Fruit fly (Drosophila melanogaster) whole organism, embryonic: ENCODE measurements around the gene CG13409.

Experiments used
- Ada2b ChIP-seq: fragments of 200-800 bp; sonication (Bioruptor generic); IDR thresholded peaks from 2 replicates; pipeline ENCODE4 v1.3.6; 2022; ENCODE audit warnings: missing biosample characterization, missing genetic modification characterization
- CG11504 ChIP-seq: fragments of 200-800 bp; sonication (Bioruptor generic); optimal IDR thresholded peaks from 3 replicates; lab custom pipeline; 2019; ENCODE audit warnings: missing biosample characterization, mild to moderate bottlenecking, missing genetic modification characterization, moderate library complexity
- CG11695 ChIP-seq: fragments of 200-800 bp; sonication (Bioruptor generic); IDR thresholded peaks from 3 replicates; pipeline ENCODE4 v1.3.6; 2022; ENCODE audit warnings: missing biosample characterization, missing genetic modification characterization
- CG13296 ChIP-seq: fragments of 200-800 bp; sonication (Bioruptor generic); optimal IDR thresholded peaks from 3 replicates; lab custom pipeline; 2018; ENCODE audit warnings: missing biosample characterization, mild to moderate bottlenecking, missing genetic modification characterization
- CG13775 ChIP-seq: fragments of 200-800 bp; sonication (Bioruptor generic); optimal IDR thresholded peaks from 3 replicates; lab custom pipeline; 2017; ENCODE audit warnings: missing biosample characterization, mild to moderate bottlenecking, missing genetic modification characterization
- CG1529 ChIP-seq: fragments of 200-800 bp; sonication (Bioruptor generic); optimal IDR thresholded peaks from 3 replicates; lab custom pipeline; 2018; ENCODE audit warnings: missing biosample characterization, missing genetic modification characterization
- CG15479 ChIP-seq: fragments of 200-800 bp; sonication (Bioruptor generic); optimal IDR thresholded peaks from 3 replicates; lab custom pipeline; 2019; ENCODE audit warnings: missing biosample characterization, mild to moderate bottlenecking, missing genetic modification characterization, moderate library complexity
- CG17186 ChIP-seq: fragments of 200-800 bp; sonication (Bioruptor generic); optimal IDR thresholded peaks from 3 replicates; lab custom pipeline; 2017; ENCODE audit warnings: missing biosample characterization, missing genetic modification reagents, missing genetic modification characterization
- CG17568 ChIP-seq: fragments of 200-800 bp; sonication (Bioruptor generic); optimal IDR thresholded peaks from 2 replicates; lab custom pipeline; 2018; ENCODE audit warnings: missing biosample characterization, mild to moderate bottlenecking, missing genetic modification characterization, moderate library complexity
- CG18764 ChIP-seq: fragments of 200-800 bp; sonication (Bioruptor generic); optimal IDR thresholded peaks from 3 replicates; lab custom pipeline; 2016; ENCODE audit warnings: missing biosample characterization, missing genetic modification characterization
- CG3838 ChIP-seq: fragments of 200-800 bp; sonication (Bioruptor generic); optimal IDR thresholded peaks from 3 replicates; lab custom pipeline; 2016; ENCODE audit warnings: missing biosample characterization, missing genetic modification characterization
- CG7357 ChIP-seq: fragments of 200-800 bp; sonication (Bioruptor generic); IDR thresholded peaks from 3 replicates; pipeline ENCODE4 v1.3.6; 2022; ENCODE audit warnings: missing biosample characterization, missing genetic modification characterization
- CG7372 ChIP-seq: fragments of 200-800 bp; sonication (Bioruptor generic); IDR thresholded peaks from 2 replicates; pipeline ENCODE4 v1.3.6; 2022; ENCODE audit warnings: missing biosample characterization, missing genetic modification characterization
- CG7745 ChIP-seq: fragments of 200-800 bp; sonication (Bioruptor generic); optimal IDR thresholded peaks from 2 replicates; lab custom pipeline; 2018; ENCODE audit warnings: missing biosample characterization, mild to moderate bottlenecking, missing genetic modification characterization, moderate library complexity
- CG8765 ChIP-seq: fragments of 200-800 bp; sonication (Bioruptor generic); IDR thresholded peaks from 2 replicates; pipeline ENCODE4 v1.3.6; 2022; ENCODE audit warnings: missing biosample characterization, missing genetic modification characterization
- CG9437 ChIP-seq: fragments of 200-800 bp; sonication (Bioruptor generic); optimal IDR thresholded peaks from 2 replicates; lab custom pipeline; 2018; ENCODE audit warnings: missing biosample characterization, mild to moderate bottlenecking, missing genetic modification characterization
- CG9876 ChIP-seq: fragments of 200-800 bp; sonication (Bioruptor generic); optimal IDR thresholded peaks from 2 replicates; lab custom pipeline; 2016; ENCODE audit warnings: missing biosample characterization, missing genetic modification characterization
- CHES-1-like ChIP-seq: fragments of 200-800 bp; sonication (Bioruptor generic); optimal IDR thresholded peaks from 2 replicates; lab custom pipeline; 2016; ENCODE audit warnings: missing biosample characterization, missing genetic modification characterization
- Dbx ChIP-seq: fragments of 200-800 bp; sonication (Bioruptor generic); IDR thresholded peaks from 3 replicates; pipeline ENCODE4 v1.3.6; 2022; ENCODE audit warnings: missing biosample characterization, missing genetic modification characterization
- Dek ChIP-seq: fragments of 200-800 bp; sonication (Bioruptor generic); optimal IDR thresholded peaks from 3 replicates; lab custom pipeline; 2019; ENCODE audit warnings: missing biosample characterization, mild to moderate bottlenecking, missing genetic modification characterization, moderate library complexity
- Dip2 ChIP-seq: fragments of 200-800 bp; sonication (Bioruptor generic); IDR thresholded peaks from 2 replicates; pipeline ENCODE4 v1.3.6; 2022; ENCODE audit warnings: missing biosample characterization, missing genetic modification characterization
- Elba2 ChIP-seq: fragments of 200-800 bp; sonication (Bioruptor generic); optimal IDR thresholded peaks from 3 replicates; lab custom pipeline; 2016; ENCODE audit warnings: missing biosample characterization, missing genetic modification characterization
- H2.0 ChIP-seq: fragments of 200-800 bp; sonication (Bioruptor generic); IDR thresholded peaks from 2 replicates; pipeline ENCODE4 v1.3.6; 2022; ENCODE audit warnings: missing biosample characterization, missing genetic modification characterization
- HHEX ChIP-seq: fragments of 200-800 bp; sonication (Bioruptor generic); optimal IDR thresholded peaks from 3 replicates; lab custom pipeline; 2017; ENCODE audit warnings: missing biosample characterization, mild to moderate bottlenecking, missing genetic modification characterization, missing genetic modification reagents
- MBD-R2 ChIP-seq: fragments of 200-800 bp; sonication (Bioruptor generic); IDR thresholded peaks from 2 replicates; pipeline ENCODE4 v1.3.6; 2022; ENCODE audit warnings: missing biosample characterization, missing genetic modification characterization
- Pdp1 ChIP-seq, 2 experiments: fragments of 200-800 bp; sonication (Bioruptor generic); optimal IDR thresholded peaks; 3 replicates each; lab custom pipeline; 2016; ENCODE audit warnings: missing biosample characterization in 2 of 2, missing genetic modification characterization in 2 of 2, mild to moderate bottlenecking in 1 of 2, moderate library complexity in 1 of 2
- Poxn ChIP-seq: fragments of 200-800 bp; sonication (Bioruptor generic); IDR thresholded peaks from 2 replicates; pipeline ENCODE4 v1.3.6; 2022; ENCODE audit warnings: missing biosample characterization, missing genetic modification characterization
- Sox102F ChIP-seq: fragments of 200-800 bp; sonication (Bioruptor generic); optimal IDR thresholded peaks from 2 replicates; lab custom pipeline; 2018; ENCODE audit warnings: missing biosample characterization, mild to moderate bottlenecking, missing genetic modification characterization, moderate library complexity
- Ssrp ChIP-seq: fragments of 200-800 bp; sonication (Bioruptor generic); optimal IDR thresholded peaks from 2 replicates; lab custom pipeline; 2018; ENCODE audit warnings: missing biosample characterization, mild to moderate bottlenecking, missing genetic modification characterization, moderate library complexity
- TFAM ChIP-seq: fragments of 200-800 bp; sonication (Bioruptor generic); optimal IDR thresholded peaks from 2 replicates; lab custom pipeline; 2017; ENCODE audit warnings: missing biosample characterization, missing genetic modification characterization, inconsistent platforms
- ara ChIP-seq: fragments of 200-800 bp; sonication (Bioruptor generic); IDR thresholded peaks from 2 replicates; pipeline ENCODE4 v1.3.6; 2022; ENCODE audit warnings: missing biosample characterization, missing genetic modification characterization
- bsh ChIP-seq, 2 experiments: fragments of 200-800 bp; sonication (Bioruptor generic); optimal IDR thresholded peaks; 2 replicates each; lab custom pipeline; 2017 to 2018; ENCODE audit warnings: mild to moderate bottlenecking in 2 of 2, missing biosample characterization in 2 of 2, missing genetic modification characterization in 2 of 2, moderate library complexity in 1 of 2
- chn ChIP-seq: fragments of 200-800 bp; sonication (Bioruptor generic); optimal IDR thresholded peaks from 2 replicates; lab custom pipeline; 2016; ENCODE audit warnings: missing biosample characterization, missing genetic modification characterization
- da ChIP-seq: fragments of 200-800 bp; sonication (Bioruptor generic); optimal IDR thresholded peaks from 2 replicates; lab custom pipeline; 2016; ENCODE audit warnings: missing biosample characterization, missing genetic modification characterization
- dysf ChIP-seq: fragments of 200-800 bp; sonication (Bioruptor generic); IDR thresholded peaks from 3 replicates; pipeline ENCODE4 v1.3.6; 2022; ENCODE audit warnings: missing biosample characterization, missing genetic modification characterization
- fd96Cb ChIP-seq: fragments of 200-800 bp; sonication (Bioruptor generic); optimal IDR thresholded peaks from 2 replicates; lab custom pipeline; 2018; ENCODE audit warnings: missing biosample characterization, mild to moderate bottlenecking, missing genetic modification characterization, moderate library complexity
- kay ChIP-seq: fragments of 200-800 bp; sonication (Bioruptor generic); optimal IDR thresholded peaks from 2 replicates; lab custom pipeline; 2016; ENCODE audit warnings: missing biosample characterization, missing genetic modification characterization
- lab ChIP-seq: fragments of 200-800 bp; sonication (Bioruptor generic); optimal IDR thresholded peaks from 3 replicates; lab custom pipeline; 2017; ENCODE audit warnings: missing biosample characterization, missing genetic modification characterization, mild to moderate bottlenecking, moderate library complexity, missing genetic modification reagents
- mld ChIP-seq: fragments of 200-800 bp; sonication (Bioruptor generic); IDR thresholded peaks from 3 replicates; pipeline ENCODE4 v1.3.6; 2022; ENCODE audit warnings: missing biosample characterization, missing genetic modification characterization; ENCODE audit not compliant: partially characterized antibody
- nerfin-1 ChIP-seq: fragments of 200-800 bp; sonication (Bioruptor generic); optimal IDR thresholded peaks from 3 replicates; lab custom pipeline; 2019; ENCODE audit warnings: missing biosample characterization, mild to moderate bottlenecking, missing genetic modification characterization, moderate library complexity
- p53 ChIP-seq: fragments of 200-800 bp; sonication (Bioruptor generic); optimal IDR thresholded peaks from 2 replicates; lab custom pipeline; 2016; ENCODE audit warnings: missing biosample characterization, missing genetic modification characterization
- pan ChIP-seq, 4 experiments: fragments of >200 bp in 3 of 4; fragments of 200-800 bp in 1 of 4; sonication (Bioruptor generic) in 1 of 4; optimal IDR thresholded peaks in 3 of 4; IDR thresholded peaks in 1 of 4; 2 replicates each; pipeline versions ENCODE4 v1.3.6 to Lab custom; 2017 to 2022; ENCODE audit warnings: missing biosample characterization in 2 of 4, missing genetic modification characterization in 2 of 4, mixed read lengths in 1 of 4
- ranshi ChIP-seq: fragments of 200-800 bp; sonication (Bioruptor generic); IDR thresholded peaks from 2 replicates; pipeline ENCODE4 v1.3.6; 2022; ENCODE audit warnings: missing biosample characterization, missing genetic modification characterization
- seq ChIP-seq: fragments of 200-800 bp; sonication (Bioruptor generic); IDR thresholded peaks from 2 replicates; pipeline ENCODE4 v1.3.6; 2022; ENCODE audit warnings: missing biosample characterization, missing genetic modification characterization
- sim ChIP-seq: fragments of 200-800 bp; sonication (Bioruptor generic); IDR thresholded peaks from 2 replicates; pipeline ENCODE4 v1.3.6; 2022; ENCODE audit warnings: missing biosample characterization, missing genetic modification characterization
- slp2 ChIP-seq: fragments of 200-800 bp; sonication (Bioruptor generic); optimal IDR thresholded peaks from 2 replicates; lab custom pipeline; 2016; ENCODE audit warnings: missing biosample characterization, missing genetic modification characterization
- twi ChIP-seq: fragments of 200-800 bp; optimal IDR thresholded peaks from 2 replicates; lab custom pipeline; 2019; ENCODE audit warnings: missing biosample characterization, mild to moderate bottlenecking, missing genetic modification characterization, moderate library complexity
- tx ChIP-seq: fragments of 200-800 bp; sonication (Bioruptor generic); optimal IDR thresholded peaks from 2 replicates; lab custom pipeline; 2016; ENCODE audit warnings: missing biosample characterization, missing genetic modification characterization
- wek ChIP-seq: fragments of 200-800 bp; sonication (Bioruptor generic); optimal IDR thresholded peaks from 3 replicates; lab custom pipeline; 2018; ENCODE audit warnings: missing biosample characterization, mild to moderate bottlenecking, missing genetic modification characterization, moderate library complexity
- yki ChIP-seq: fragments of >200 bp; optimal IDR thresholded peaks from 3 replicates; lab custom pipeline; 2018
- zf30C ChIP-seq: fragments of 200-800 bp; sonication (Bioruptor generic); optimal IDR thresholded peaks from 3 replicates; lab custom pipeline; 2018; ENCODE audit warnings: missing biosample characterization, mild to moderate bottlenecking, missing genetic modification characterization

Gene CG13409

dm6 chr3R:22034160-22034742 is 2.6 kb upstream of the CG13409 start, which contains the start of the genes CG45099, CG6015, pit and Fadd (continued):
- TF ChIP-seq HHEX (GFP tag; lab: Kevin White, UChicago) (no peak), tx (GFP tag; lab: Kevin White, UChicago) (no peak), wek (GFP tag; lab: Kevin White, UChicago) (no peak), kay (peak; percentile 53), Elba2 (GFP tag; lab: Kevin White, UChicago) (no peak), mld (GFP tag; lab: Robert Waterston, UW) (no peak), chn (GFP tag; lab: Kevin White, UChicago) (no peak), MBD-R2 (GFP tag; lab: Robert Waterston, UW) (peak; percentile 66), CG1529 (GFP tag; lab: Kevin White, UChicago) (no peak), bsh (GFP tag; optimal IDR thresholded peaks at IDR 0.05; lab: Kevin White, UChicago) (no peak), dysf (GFP tag; lab: Robert Waterston, UW) (no peak), CG9437 (GFP tag; lab: Kevin White, UChicago) (no peak), ara (GFP tag; lab: Robert Waterston, UW) (no peak), CG9876 (no peak), p53 (GFP tag; lab: Kevin White, UChicago) (no peak), CG11504 (tag; lab: Kevin White, UChicago) (no peak), twi (tag; lab: Kevin White, UChicago) (no peak), CG8765 (GFP tag; lab: Robert Waterston, UW) (no peak), CG17568 (GFP tag; lab: Kevin White, UChicago) (no peak), slp2 (GFP tag; lab: Kevin White, UChicago) (no peak), H2.0 (GFP tag; lab: Robert Waterston, UW) (no peak), CG17186 (no peak), zf30C (GFP tag; lab: Kevin White, UChicago) (no peak), da (GFP tag; lab: Kevin White, UChicago) (no peak), Sox102F (GFP tag; lab: Kevin White, UChicago) (no peak), Ssrp (no peak), CG7372 (GFP tag; lab: Robert Waterston, UW) (no peak), nerfin-1 (tag; lab: Kevin White, UChicago) (peak; percentile 30), CG11695 (GFP tag; lab: Robert Waterston, UW) (no peak), CG3838 (GFP tag; lab: Kevin White, UChicago) (no peak), Poxn (GFP tag; lab: Robert Waterston, UW) (no peak), CG18764 (GFP tag; lab: Kevin White, UChicago) (no peak), CG15479 (GFP tag; lab: Kevin White, UChicago) (peak; percentile 31), Ada2b (no peak), fd96Cb (tag; lab: Kevin White, UChicago) (no peak), Pdp1 (GFP tag; optimal IDR thresholded peaks at IDR 0.05; lab: Kevin White, UChicago) (peak in 1 of 2 experiments; percentile 66), lab (GFP tag; lab: Kevin White, UChicago) (no peak), CG7357 (GFP tag; lab: Robert Waterston, UW) (no peak), ranshi (GFP tag; lab: Robert Waterston, UW) (no peak), pan (optimal IDR thresholded peaks at IDR 0.05; lab: Kevin White, UChicago) (no peak), pan (GFP tag; optimal IDR thresholded peaks at IDR 0.05 in 1 of 2, IDR thresholded peaks at IDR 0.05 in 1 of 2) (no peak), Dek (tag; lab: Kevin White, UChicago) (no peak), CHES-1-like (GFP tag; lab: Kevin White, UChicago) (no peak), sim (GFP tag; lab: Robert Waterston, UW) (no peak), CG13775 (GFP tag; lab: Kevin White, UChicago) (no peak), yki (no peak), seq (GFP tag; lab: Robert Waterston, UW) (no peak), Dip2 (GFP tag; lab: Robert Waterston, UW) (no peak), Dbx (GFP tag; lab: Robert Waterston, UW) (no peak), CG7745 (tag; lab: Kevin White, UChicago) (no peak), CG13296 (GFP tag; lab: Kevin White, UChicago) (no peak), TFAM (GFP tag; lab: Kevin White, UChicago) (no peak)
